Fruit fly (Drosophila melanogaster): ENCODE measurements around the gene Papst2.

Gene Papst2

dm6 chr3L:17007041-17007471, 35.5 kb upstream of the Papst2 start (continued):
- TF ChIP-seq GATAe (GFP tag; conservative IDR thresholded peaks at IDR 0.05): 0 out of 2 replicates have a peak, but pooled peaks have one; percentile 14
- peak; percentile 26; the same call in 1 of the 2 replicates for TF ChIP-seq E2f2 (GFP tag; IDR thresholded peaks at IDR 0.05)
- no peak for TF ChIP-seq CG17802 (tag; optimal IDR thresholded peaks at IDR 0.05)
- TF ChIP-seq MTF-1 (GFP tag; optimal IDR thresholded peaks at IDR 0.05; ENCODE audit: borderline replicate concordance): no peak
- peak; percentile 33 for TF ChIP-seq CG17359 (tag; optimal IDR thresholded peaks at IDR 0.05)
- no peak for TF ChIP-seq Kr (GFP tag; optimal IDR thresholded peaks at IDR 0.05)
- TF ChIP-seq CHES-1-like (GFP tag; optimal IDR thresholded peaks at IDR 0.05): no peak
- TF ChIP-seq repo (GFP tag; optimal IDR thresholded peaks at IDR 0.05): no peak
- TF ChIP-seq CG7786 (GFP tag; optimal IDR thresholded peaks at IDR 0.05): no peak
- TF ChIP-seq CG10147 (GFP tag; optimal IDR thresholded peaks at IDR 0.05): no peak
- no peak for TF ChIP-seq HHEX (GFP tag; optimal IDR thresholded peaks at IDR 0.05)
- TF ChIP-seq Hsf (GFP tag; optimal IDR thresholded peaks at IDR 0.05): no peak
- TF ChIP-seq maf-S (GFP tag; optimal IDR thresholded peaks at IDR 0.05): no peak
- TF ChIP-seq CG15269 (tag; optimal IDR thresholded peaks at IDR 0.05): peak; percentile 43
- peak; percentile 0 for TF ChIP-seq slp2 (GFP tag; optimal IDR thresholded peaks at IDR 0.05)
- 0 out of 3 replicates have a peak, but pooled peaks have one; percentile 13 for TF ChIP-seq croc (GFP tag; conservative IDR thresholded peaks at IDR 0.05)
- TF ChIP-seq CG9797 (GFP tag; optimal IDR thresholded peaks at IDR 0.05): no peak
- TF ChIP-seq ro (GFP tag; IDR thresholded peaks at IDR 0.05): no peak
- TF ChIP-seq aop (GFP tag; IDR thresholded peaks at IDR 0.05): no peak
- TF ChIP-seq eyg (GFP tag; optimal IDR thresholded peaks at IDR 0.05): no peak
- TF ChIP-seq BEAF-32 (GFP tag; optimal IDR thresholded peaks at IDR 0.05): no peak
- no peak for TF ChIP-seq CG16779 (GFP tag; IDR thresholded peaks at IDR 0.05)
- TF ChIP-seq Nf-YA (GFP tag; IDR thresholded peaks at IDR 0.05): no peak
- TF ChIP-seq CG12942 (GFP tag; optimal IDR thresholded peaks at IDR 0.05): no peak
- no peak for TF ChIP-seq CG16863 (GFP tag; optimal IDR thresholded peaks at IDR 0.05)
- TF ChIP-seq peb (GFP tag; IDR thresholded peaks at IDR 0.05): 0 out of 2 replicates have a peak, but pooled peaks have one; percentile 16
- no peak for TF ChIP-seq pho (GFP tag; optimal IDR thresholded peaks at IDR 0.05)
- peak; percentile 46 for TF ChIP-seq grau (tag; optimal IDR thresholded peaks at IDR 0.05)
- TF ChIP-seq unc-4 (GFP tag; IDR thresholded peaks at IDR 0.05; ENCODE audit: partially characterized antibody): no peak
- no peak for TF ChIP-seq CG30020 (tag; optimal IDR thresholded peaks at IDR 0.05)
- peak; percentile 47; the same call in 1 of the 2 replicates for TF ChIP-seq CG31441 (GFP tag; IDR thresholded peaks at IDR 0.05)
- TF ChIP-seq disco-r (GFP tag; optimal IDR thresholded peaks at IDR 0.05): no peak
- TF ChIP-seq D (optimal IDR thresholded peaks at IDR 0.05): no peak
- TF ChIP-seq D (GFP tag; optimal IDR thresholded peaks at IDR 0.05): no peak
- no peak for TF ChIP-seq twi (tag; optimal IDR thresholded peaks at IDR 0.05)
- peak; percentile 39 for TF ChIP-seq CG1603 (tag; optimal IDR thresholded peaks at IDR 0.05)
- TF ChIP-seq PHDP (tag; optimal IDR thresholded peaks at IDR 0.05): peak; percentile 36
- TF ChIP-seq row (GFP tag; IDR thresholded peaks at IDR 0.05): peak; percentile 56
- no peak for TF ChIP-seq sna (GFP tag; IDR thresholded peaks at IDR 0.05; ENCODE audit: partially characterized antibody)
- peak; percentile 2 for TF ChIP-seq HmgZ (tag; optimal IDR thresholded peaks at IDR 0.05)
- TF ChIP-seq CG11696 (GFP tag; IDR thresholded peaks at IDR 0.05): peak; percentile 31; the same call in 1 of the 2 replicates
- no peak for TF ChIP-seq Doc2 (GFP tag; IDR thresholded peaks at IDR 0.05)
- no peak for TF ChIP-seq toy (GFP tag; IDR thresholded peaks at IDR 0.05)
- TF ChIP-seq CG8290 (GFP tag; optimal IDR thresholded peaks at IDR 0.05): no peak
- peak in 1 of 2 experiments; percentile 56 for TF ChIP-seq CG8290 (tag; optimal IDR thresholded peaks at IDR 0.05)
- TF ChIP-seq D19A (tag; optimal IDR thresholded peaks at IDR 0.05): peak; percentile 13
- TF ChIP-seq Ravus (GFP tag; IDR thresholded peaks at IDR 0.05): no peak
- TF ChIP-seq CG7271 (tag; optimal IDR thresholded peaks at IDR 0.05): no peak
- TF ChIP-seq Med (GFP tag): peak; percentile 59
- TF ChIP-seq nerfin-1 (tag; optimal IDR thresholded peaks at IDR 0.05): no peak
- TF ChIP-seq CG1832 (GFP tag; optimal IDR thresholded peaks at IDR 0.05): no peak
- no peak for TF ChIP-seq CG14710 (tag; optimal IDR thresholded peaks at IDR 0.05)

Data from whole organism, embryonic.